Worm (Caenorhabditis elegans) whole organism, L4 larva: ENCODE results near the gene blos-8.
A peak's percentile ranks its signal among the peaks of the same experiment; 100 is the strongest.

Experiments used
- F10B5.3 ChIP-seq: sonication (generic microtip); optimal IDR thresholded peaks from 2 replicates; lab custom pipeline; 2016; ENCODE audit warnings: mild to moderate bottlenecking, missing genetic modification characterization, missing compliant biosample characterization
- F44E2.7 ChIP-seq: fragments of 200-800 bp; sonication (Bioruptor generic); IDR thresholded peaks from 2 replicates; pipeline ENCODE4 v2.1.2; 2022; ENCODE audit warnings: missing genetic modification characterization, missing compliant biosample characterization
- T20F7.1 ChIP-seq: fragments of 200-800 bp; sonication (Bioruptor generic); optimal IDR thresholded peaks from 2 replicates; lab custom pipeline; 2018; ENCODE audit warnings: mild to moderate bottlenecking, missing genetic modification characterization, missing compliant biosample characterization
- Y48G9A.11 ChIP-seq: fragments of 200-800 bp; sonication (Bioruptor generic); IDR thresholded peaks from 2 replicates; pipeline ENCODE4 v1.3.6; 2022; ENCODE audit warnings: missing genetic modification reagents, missing genetic modification characterization, missing compliant biosample characterization
- Y75B8A.6 ChIP-seq: fragments of 200-800 bp; sonication (Bioruptor generic); IDR thresholded peaks from 2 replicates; pipeline ENCODE4 v1.3.6; 2022; ENCODE audit warnings: missing genetic modification reagents, missing genetic modification characterization, missing compliant biosample characterization
- aha-1 ChIP-seq: fragments of 150-350 bp; peaks from one replicate; lab custom pipeline; 2014; ENCODE audit warnings: missing biosample characterization, missing genetic modification characterization
- aly-2 ChIP-seq: sonication (generic microtip); optimal IDR thresholded peaks from 2 replicates; lab custom pipeline; 2018; ENCODE audit warnings: missing biosample characterization, missing genetic modification characterization
- attf-4 ChIP-seq: sonication (generic microtip); optimal IDR thresholded peaks from 3 replicates; lab custom pipeline; 2017; ENCODE audit warnings: missing biosample characterization, missing genetic modification characterization
- ceh-28 ChIP-seq: fragments of 150-350 bp; optimal IDR thresholded peaks from 2 replicates; lab custom pipeline; 2014; ENCODE audit warnings: missing biosample characterization, missing genetic modification reagents, missing genetic modification characterization
- ceh-44 ChIP-seq: fragments of 200-800 bp; sonication (Bioruptor generic); IDR thresholded peaks from 2 replicates; pipeline ENCODE4 v1.3.6; 2022; ENCODE audit warnings: missing genetic modification reagents, missing genetic modification characterization, missing compliant biosample characterization
- ces-1 ChIP-seq: fragments of 150-350 bp; sonication (generic microtip); optimal IDR thresholded peaks from 4 replicates; lab custom pipeline; 2014; ENCODE audit warnings: missing biosample characterization, missing genetic modification reagents, missing genetic modification characterization
- cey-2 ChIP-seq: sonication (generic microtip); optimal IDR thresholded peaks from 3 replicates; lab custom pipeline; 2017; ENCODE audit warnings: missing genetic modification characterization, mild to moderate bottlenecking, missing compliant biosample characterization, antibody characterized with exemption, borderline replicate concordance; ENCODE audit not compliant: insufficient read depth
- ctbp-1 ChIP-seq: fragments of 200-800 bp; sonication (Bioruptor generic); IDR thresholded peaks from 2 replicates; pipeline ENCODE4 v1.3.6; 2022; ENCODE audit warnings: missing genetic modification reagents, missing genetic modification characterization, missing compliant biosample characterization
- daf-12 ChIP-seq: fragments of 150-350 bp; optimal IDR thresholded peaks from 2 replicates; lab custom pipeline; 2014; ENCODE audit warnings: missing biosample characterization, missing genetic modification reagents, missing genetic modification characterization
- dmd-6 ChIP-seq: fragments of 200-800 bp; sonication (Bioruptor generic); IDR thresholded peaks from 2 replicates; pipeline ENCODE4 v1.3.6; 2022; ENCODE audit warnings: missing genetic modification reagents, missing genetic modification characterization, missing compliant biosample characterization
- dve-1 ChIP-seq: sonication (generic microtip); optimal IDR thresholded peaks from 2 replicates; lab custom pipeline; 2017; ENCODE audit warnings: antibody characterized with exemption, mild to moderate bottlenecking, missing genetic modification characterization, missing compliant biosample characterization; ENCODE audit not compliant: insufficient read depth
- egl-43 ChIP-seq: fragments of 200-800 bp; sonication (Bioruptor generic); IDR thresholded peaks from 2 replicates; pipeline ENCODE4 v1.3.6; 2022; ENCODE audit warnings: missing genetic modification reagents, missing genetic modification characterization, missing compliant biosample characterization
- fos-1 ChIP-seq: fragments of 150-350 bp; optimal IDR thresholded peaks from 2 replicates; lab custom pipeline; 2014; ENCODE audit warnings: missing biosample characterization, missing genetic modification characterization
- gei-8 ChIP-seq: fragments of 200-800 bp; sonication (Bioruptor generic); optimal IDR thresholded peaks from 2 replicates; lab custom pipeline; 2018; ENCODE audit warnings: mild to moderate bottlenecking, missing genetic modification characterization, missing compliant biosample characterization
- hlh-11 ChIP-seq: fragments of 200-800 bp; sonication (Bioruptor generic); optimal IDR thresholded peaks from 2 replicates; lab custom pipeline; 2018; ENCODE audit warnings: mild to moderate bottlenecking, missing genetic modification characterization, missing compliant biosample characterization
- hlh-30 ChIP-seq: sonication (generic microtip); optimal IDR thresholded peaks from 2 replicates; lab custom pipeline; 2017; ENCODE audit warnings: antibody characterized with exemption, mild to moderate bottlenecking, missing genetic modification characterization, missing compliant biosample characterization; ENCODE audit not compliant: insufficient read depth
- lim-7 ChIP-seq: fragments of 200-800 bp; sonication (Bioruptor generic); IDR thresholded peaks from 2 replicates; pipeline ENCODE4 v1.3.6; 2022; ENCODE audit warnings: missing genetic modification characterization, missing compliant biosample characterization
- lin-13 ChIP-seq: fragments of 150-350 bp; optimal IDR thresholded peaks from 2 replicates; lab custom pipeline; 2014; ENCODE audit warnings: missing biosample characterization, missing genetic modification reagents, missing genetic modification characterization
- lin-29 ChIP-seq: fragments of 200-800 bp; sonication (Bioruptor generic); IDR thresholded peaks from 2 replicates; pipeline ENCODE4 v1.3.6; 2022; ENCODE audit warnings: missing genetic modification reagents, missing genetic modification characterization, missing compliant biosample characterization
- lin-39 ChIP-seq: fragments of 150-350 bp; optimal IDR thresholded peaks from 2 replicates; lab custom pipeline; 2014; ENCODE audit warnings: missing biosample characterization, missing genetic modification reagents, missing genetic modification characterization
- lir-3 ChIP-seq: sonication (generic microtip); optimal IDR thresholded peaks from 2 replicates; lab custom pipeline; 2016; ENCODE audit warnings: mild to moderate bottlenecking, missing genetic modification characterization, missing compliant biosample characterization
- lsy-2 ChIP-seq, 2 experiments: fragments of 150-350 bp in 1 of 2; sonication (generic microtip) in 1 of 2; optimal IDR thresholded peaks; 2 replicates each; lab custom pipeline; 2014 to 2017; ENCODE audit warnings: missing biosample characterization in 2 of 2, missing genetic modification characterization in 2 of 2
- madf-5 ChIP-seq, 2 experiments: fragments of 200-800 bp; sonication (Bioruptor generic); IDR thresholded peaks; 2 replicates each; pipeline ENCODE4 v1.3.6; 2022; ENCODE audit warnings: missing compliant biosample characterization in 2 of 2, missing genetic modification characterization in 2 of 2
- mep-1 ChIP-seq: fragments of 150-350 bp; sonication (generic microtip); optimal IDR thresholded peaks from 3 replicates; lab custom pipeline; 2014; ENCODE audit warnings: missing biosample characterization, missing genetic modification characterization
- mes-2 ChIP-seq: sonication (generic microtip); optimal IDR thresholded peaks from 2 replicates; lab custom pipeline; 2016; ENCODE audit warnings: missing genotype, mild to moderate bottlenecking, missing genetic modification characterization, missing compliant biosample characterization; ENCODE audit not compliant: poor library complexity, severe bottlenecking
- mxl-2 ChIP-seq: fragments of 200-800 bp; sonication (Bioruptor generic); conservative IDR thresholded peaks from 2 replicates; pipeline ENCODE4 v1.3.6; 2022; ENCODE audit warnings: missing genetic modification reagents, missing genetic modification characterization, missing compliant biosample characterization
- mxl-3 ChIP-seq: fragments of 200-800 bp; sonication (Bioruptor generic); optimal IDR thresholded peaks from 2 replicates; lab custom pipeline; 2018; ENCODE audit warnings: mild to moderate bottlenecking, missing genetic modification characterization, missing compliant biosample characterization
- nhr-111 ChIP-seq: fragments of 200-800 bp; sonication (Bioruptor generic); optimal IDR thresholded peaks from 2 replicates; lab custom pipeline; 2018; ENCODE audit warnings: mild to moderate bottlenecking, missing genetic modification characterization, missing compliant biosample characterization
- nhr-42 ChIP-seq: fragments of 200-800 bp; sonication (Bioruptor generic); IDR thresholded peaks from 2 replicates; pipeline ENCODE4 v1.3.6; 2022; ENCODE audit warnings: missing genetic modification characterization, missing compliant biosample characterization
- nhr-6 ChIP-seq: fragments of 150-350 bp; optimal IDR thresholded peaks from 2 replicates; lab custom pipeline; 2014; ENCODE audit warnings: missing biosample characterization, missing genetic modification characterization
- nhr-77 ChIP-seq: fragments of 150-350 bp; optimal IDR thresholded peaks from 2 replicates; lab custom pipeline; 2014; ENCODE audit warnings: missing biosample characterization, missing genetic modification characterization
- pha-4 ChIP-seq, 2 experiments: fragments of 150-350 bp in 1 of 2; fragments of 200-800 bp in 1 of 2; sonication (Bioruptor generic) in 1 of 2; IDR thresholded peaks in 1 of 2; optimal IDR thresholded peaks in 1 of 2; 2 replicates each; pipeline versions ENCODE4 v1.3.6 to Lab custom; 2014 to 2022; ENCODE audit warnings: missing genetic modification characterization in 2 of 2, missing genetic modification reagents in 2 of 2, missing biosample characterization in 1 of 2, missing compliant biosample characterization in 1 of 2
- php-3 ChIP-seq: fragments of 200-800 bp; sonication (Bioruptor generic); IDR thresholded peaks from 2 replicates; pipeline ENCODE4 v1.3.6; 2022; ENCODE audit warnings: missing genetic modification reagents, missing genetic modification characterization, missing compliant biosample characterization
- pqm-1 ChIP-seq: sonication (generic microtip); optimal IDR thresholded peaks from 2 replicates; lab custom pipeline; 2017; ENCODE audit warnings: missing biosample characterization, missing genetic modification characterization
- set-16 ChIP-seq: fragments of 200-800 bp; sonication (Bioruptor generic); IDR thresholded peaks from 2 replicates; pipeline ENCODE4 v1.3.6; 2022; ENCODE audit warnings: missing genetic modification reagents, missing genetic modification characterization, missing compliant biosample characterization
- unc-62 ChIP-seq, 3 experiments: fragments of 150-350 bp in 1 of 3; sonication (generic microtip); optimal IDR thresholded peaks in 2 of 3; peaks in 1 of 3; 1 replicate in 1 of 3; 2 replicates in 2 of 3; lab custom pipeline; 2014 to 2017; ENCODE audit warnings: missing biosample characterization in 3 of 3, missing genetic modification characterization in 3 of 3, missing genetic modification reagents in 3 of 3, missing genotype in 1 of 3
- vab-7 ChIP-seq: fragments of 200-800 bp; sonication (Bioruptor generic); IDR thresholded peaks from 2 replicates; pipeline ENCODE4 v1.3.6; 2022; ENCODE audit warnings: missing genetic modification reagents, missing genetic modification characterization, missing compliant biosample characterization
- zfp-3 ChIP-seq: fragments of 200-800 bp; sonication (Bioruptor generic); conservative IDR thresholded peaks from 2 replicates; pipeline ENCODE4 v1.3.6; 2022; ENCODE audit warnings: missing genetic modification reagents, missing genetic modification characterization, missing compliant biosample characterization
- zip-11 ChIP-seq: fragments of 200-800 bp; sonication (Bioruptor generic); IDR thresholded peaks from 2 replicates; pipeline ENCODE4 v1.3.6; 2022; ENCODE audit warnings: missing genetic modification characterization, missing compliant biosample characterization

The blos-8 gene

DNA sequence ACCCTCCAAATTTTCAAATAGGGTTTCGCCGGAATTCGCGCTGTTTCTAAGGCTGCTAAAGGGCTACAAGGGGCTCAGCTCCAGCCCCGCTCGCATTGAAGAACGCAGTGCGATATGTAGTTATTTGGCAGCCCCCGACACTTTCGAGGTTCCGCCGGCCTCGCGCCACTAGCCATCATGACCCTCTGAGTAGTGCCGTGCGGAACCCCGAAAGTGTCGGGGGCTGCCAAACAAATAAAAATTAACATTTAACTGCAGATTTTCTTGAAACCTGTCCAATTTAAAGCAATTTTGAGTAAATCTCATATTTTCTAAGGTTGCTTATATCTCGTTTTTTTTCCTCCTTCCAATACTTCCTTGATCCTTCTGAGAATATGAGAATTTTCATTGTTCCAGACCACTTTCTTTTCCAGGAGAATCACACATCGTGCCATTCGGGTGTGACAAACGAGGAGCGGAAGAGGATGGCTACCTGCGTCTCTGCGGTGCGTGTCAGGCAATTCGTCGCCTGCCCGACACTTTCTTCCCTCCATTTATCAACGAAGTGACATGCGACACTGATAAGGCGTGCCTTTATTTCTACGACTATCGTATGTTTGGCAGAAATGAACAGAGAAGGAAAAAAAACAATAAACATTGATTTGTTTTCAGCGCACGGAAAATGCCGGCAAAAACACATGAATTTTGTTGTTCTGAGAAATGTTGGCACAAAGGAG, 7.1 kb downstream of the blos-8 start (continued):
- TF ChIP-seq dve-1 (tag; lab: Kevin White, UChicago) (peak; percentile 55), pqm-1 (tag; lab: Kevin White, UChicago) (peak; percentile 63), T20F7.1 (GFP tag; lab: Kevin White, UChicago) (no peak), unc-62 (GFP tag; optimal IDR thresholded peaks at IDR 0.05 in 1 of 2; lab: Kevin White, UChicago) (peak in 1 of 2 experiments; percentile 77), unc-62 (tag; optimal IDR thresholded peaks at IDR 0.05; lab: Kevin White, UChicago) (no peak), egl-43 (GFP tag; lab: Robert Waterston, UW) (no peak), fos-1 (tag; lab: Kevin White, UChicago) (no peak), ces-1 (no peak), php-3 (GFP tag; lab: Robert Waterston, UW) (peak; percentile 80), vab-7 (GFP tag; lab: Robert Waterston, UW) (no peak), mxl-3 (GFP tag; lab: Kevin White, UChicago) (peak; percentile 93), hlh-30 (tag; lab: Kevin White, UChicago) (peak; percentile 79), Y48G9A.11 (GFP tag; lab: Robert Waterston, UW) (no peak), aly-2 (no peak), mxl-2 (GFP tag; lab: Robert Waterston, UW) (no peak), mep-1 (tag; lab: Kevin White, UChicago) (no peak), F44E2.7 (no peak), zfp-3 (no peak), daf-12 (tag; lab: Kevin White, UChicago) (no peak), lir-3 (tag; lab: Kevin White, UChicago) (no peak), dmd-6 (GFP tag; lab: Robert Waterston, UW) (peak; percentile 88), ceh-44 (GFP tag; lab: Robert Waterston, UW) (no peak), zip-11 (GFP tag; lab: Robert Waterston, UW) (no peak), lsy-2 (tag; optimal IDR thresholded peaks at IDR 0.05; lab: Kevin White, UChicago) (no peak), mes-2 (tag; lab: Kevin White, UChicago) (peak; percentile 21), F10B5.3 (no peak), ctbp-1 (GFP tag; lab: Robert Waterston, UW) (no peak)

DNA sequence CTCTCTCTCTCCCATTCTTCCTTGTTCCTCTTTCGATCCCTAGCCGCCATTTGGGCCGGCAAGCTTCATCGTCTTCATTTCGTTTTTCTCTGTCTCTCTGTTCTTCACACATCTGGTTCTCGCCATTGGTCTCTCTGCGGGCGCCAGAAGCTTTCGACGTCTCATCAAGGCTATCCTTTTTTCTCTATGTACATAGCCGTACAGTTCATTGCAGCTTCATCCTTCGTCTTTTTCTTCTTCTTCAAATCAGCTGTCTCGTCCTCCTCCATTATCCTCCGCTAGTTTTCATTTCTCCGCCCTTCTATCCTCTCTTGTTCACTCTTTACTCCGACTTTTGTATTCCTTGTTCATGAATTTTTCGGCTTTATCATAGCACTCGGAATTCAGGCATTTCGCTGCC, 10.3 kb downstream of the blos-8 start, which contains the start of gene F39D8.3:
F39D8.3 (plus strand) TSS at position 301 of the 400 bp plus-strand sequence.
- TF ChIP-seq madf-5 (GFP tag; IDR thresholded peaks at IDR 0.05; lab: Robert Waterston, UW), result no peak
- TF ChIP-seq dmd-6 (GFP tag; lab: Robert Waterston, UW), result no peak
- TF ChIP-seq pha-4 (GFP tag; IDR thresholded peaks at IDR 0.05; lab: Robert Waterston, UW), result no peak
- TF ChIP-seq pha-4 (tag; optimal IDR thresholded peaks at IDR 0.05; lab: Kevin White, UChicago), result no peak
- TF ChIP-seq cey-2, result no peak
- TF ChIP-seq ceh-28 (tag; lab: Kevin White, UChicago), result no peak
- peak; percentile 22 for TF ChIP-seq hlh-11

DNA sequence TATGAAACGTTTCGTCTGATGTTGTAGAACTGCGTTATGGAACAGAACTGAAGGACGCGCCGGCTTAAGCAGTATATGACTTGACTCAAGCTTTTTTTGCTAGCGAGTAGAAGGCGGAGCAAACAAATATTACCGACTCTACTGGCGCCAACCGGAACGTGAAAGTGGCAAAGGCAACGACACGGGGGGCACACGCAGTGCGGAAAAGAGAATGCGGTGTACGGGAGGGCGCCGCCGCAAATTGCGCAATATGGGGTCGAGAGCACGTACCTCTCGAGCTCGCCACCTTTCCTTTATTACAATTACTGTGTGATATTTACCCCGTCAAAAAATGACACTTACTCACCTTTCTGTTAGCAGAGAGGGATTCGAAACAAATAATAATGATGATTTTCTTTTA, 15.8 kb downstream of the blos-8 start, which contains the start of gene pqn-36:
pqn-36 (minus strand) TSS at position 268 of the 400 bp plus-strand sequence.
- TF ChIP-seq hlh-11 (no peak), lin-39 (no peak), fos-1 (tag; lab: Kevin White, UChicago) (no peak), gei-8 (GFP tag; lab: Kevin White, UChicago) (no peak), aha-1 (no peak), mep-1 (tag; lab: Kevin White, UChicago) (no peak), dmd-6 (GFP tag; lab: Robert Waterston, UW) (no peak), lin-13 (GFP tag; lab: Kevin White, UChicago) (no peak), attf-4 (tag; lab: Kevin White, UChicago) (no peak), lin-29 (GFP tag; lab: Robert Waterston, UW) (no peak), Y75B8A.6 (no peak), nhr-77 (tag; lab: Kevin White, UChicago) (no peak), pha-4 (GFP tag; IDR thresholded peaks at IDR 0.05; lab: Robert Waterston, UW) (no peak), pha-4 (tag; optimal IDR thresholded peaks at IDR 0.05; lab: Kevin White, UChicago) (no peak), set-16 (GFP tag; lab: Robert Waterston, UW) (0 out of 2 replicates have a peak, but pooled peaks have one; percentile 29), nhr-111 (GFP tag; lab: Kevin White, UChicago) (no peak), nhr-6 (tag; lab: Kevin White, UChicago) (peak; percentile 4), lim-7 (GFP tag; lab: Robert Waterston, UW) (0 out of 2 replicates have a peak, but pooled peaks have one; percentile 35), mes-2 (tag; lab: Kevin White, UChicago) (no peak), lsy-2 (tag; optimal IDR thresholded peaks at IDR 0.05; lab: Kevin White, UChicago) (no peak), nhr-42 (no peak), unc-62 (GFP tag; optimal IDR thresholded peaks at IDR 0.05 in 1 of 2; lab: Kevin White, UChicago) (no peak), unc-62 (tag; optimal IDR thresholded peaks at IDR 0.05; lab: Kevin White, UChicago) (no peak)
